Worm (Caenorhabditis elegans) whole organism, young adult: ENCODE data around the gene ZK1251.3.
A peak's percentile ranks its signal among the peaks of the same experiment; 100 is the strongest.

ENCODE experiments used
- F10E7.11 ChIP-seq: sonication (generic microtip); optimal IDR thresholded peaks from 2 replicates; lab custom pipeline; 2017; ENCODE audit warnings: mild to moderate bottlenecking, missing genetic modification characterization, moderate library complexity, missing compliant biosample characterization
- F52B5.7 ChIP-seq: sonication (generic microtip); optimal IDR thresholded peaks from 2 replicates; lab custom pipeline; 2016; ENCODE audit warnings: mild to moderate bottlenecking, missing genetic modification characterization, missing compliant biosample characterization
- F55B11.4 ChIP-seq: sonication (generic microtip); optimal IDR thresholded peaks from 2 replicates; lab custom pipeline; 2016; ENCODE audit warnings: missing compliant biosample characterization, missing genetic modification characterization, borderline replicate concordance; ENCODE audit not compliant: insufficient read depth
- F57C9.4 ChIP-seq: sonication (generic microtip); optimal IDR thresholded peaks from 2 replicates; lab custom pipeline; 2017; ENCODE audit warnings: mild to moderate bottlenecking, missing genetic modification characterization, missing compliant biosample characterization
- Y53F4B.3 ChIP-seq: fragments of 200-800 bp; sonication (Bioruptor generic); IDR thresholded peaks from 2 replicates; pipeline ENCODE4 v1.3.6; 2022; ENCODE audit warnings: missing genetic modification reagents, missing genetic modification characterization, missing compliant biosample characterization
- ZK185.1 ChIP-seq: sonication (generic microtip); optimal IDR thresholded peaks from 2 replicates; lab custom pipeline; 2016; ENCODE audit warnings: mild to moderate bottlenecking, missing genetic modification characterization, missing compliant biosample characterization; ENCODE audit not compliant: poor library complexity, severe bottlenecking
- ama-1 ChIP-seq, 3 experiments: fragments of 150-350 bp in 1 of 3; sonication (generic microtip) in 2 of 3; optimal IDR thresholded peaks; 2 replicates each; lab custom pipeline; 2014 to 2018; ENCODE audit warnings: missing biosample characterization in 2 of 3, missing genetic modification characterization in 2 of 3, missing genetic modification reagents in 2 of 3
- attf-6 ChIP-seq: fragments of 200-800 bp; sonication (Bioruptor generic); IDR thresholded peaks from 2 replicates; pipeline ENCODE4 v1.3.6; 2022; ENCODE audit warnings: missing genetic modification reagents, missing genetic modification characterization, missing compliant biosample characterization
- cebp-1 ChIP-seq, 2 experiments: fragments of 200-800 bp in 1 of 2; sonication (Bioruptor generic) in 1 of 2; sonication (generic microtip) in 1 of 2; IDR thresholded peaks in 1 of 2; optimal IDR thresholded peaks in 1 of 2; 2 replicates each; pipeline versions ENCODE4 v1.3.6 to Lab custom; 2017 to 2022; ENCODE audit warnings: missing compliant biosample characterization in 2 of 2, missing genetic modification characterization in 2 of 2, mild to moderate bottlenecking in 1 of 2, missing genetic modification reagents in 1 of 2, moderate library complexity in 1 of 2
- cebp-2 ChIP-seq: fragments of 200-800 bp; sonication (Bioruptor generic); IDR thresholded peaks from 2 replicates; pipeline ENCODE4 v1.3.6; 2022; ENCODE audit warnings: missing genetic modification characterization, missing compliant biosample characterization
- ekl-4 ChIP-seq: fragments of 200-800 bp; sonication (Bioruptor generic); IDR thresholded peaks from 2 replicates; pipeline ENCODE4 v1.3.6; 2022; ENCODE audit warnings: missing genetic modification reagents, missing genetic modification characterization, missing compliant biosample characterization
- gei-17 ChIP-seq: fragments of 200-800 bp; sonication (Bioruptor generic); optimal IDR thresholded peaks from 2 replicates; lab custom pipeline; 2018; ENCODE audit warnings: mild to moderate bottlenecking, missing genetic modification characterization, missing compliant biosample characterization
- hmg-20 ChIP-seq: fragments of 200-800 bp; sonication (Bioruptor generic); IDR thresholded peaks from 2 replicates; pipeline ENCODE4 v1.3.6; 2022; ENCODE audit warnings: missing genetic modification reagents, missing genetic modification characterization, missing compliant biosample characterization
- lin-40 ChIP-seq: sonication (generic microtip); optimal IDR thresholded peaks from 2 replicates; lab custom pipeline; 2016; ENCODE audit warnings: missing genetic modification characterization, mild to moderate bottlenecking, missing compliant biosample characterization, missing genotype, missing genetic modification reagents
- lir-1 ChIP-seq: fragments of 200-800 bp; sonication (Bioruptor generic); conservative IDR thresholded peaks from 2 replicates; pipeline ENCODE4 v1.3.6; 2022; ENCODE audit warnings: missing genetic modification reagents, missing genetic modification characterization, missing compliant biosample characterization
- lsy-27 ChIP-seq: sonication (generic microtip); optimal IDR thresholded peaks from 2 replicates; lab custom pipeline; 2017; ENCODE audit warnings: missing genetic modification characterization, mild to moderate bottlenecking, missing compliant biosample characterization, antibody characterized with exemption, missing genotype, borderline replicate concordance; ENCODE audit not compliant: insufficient read depth
- madf-3 ChIP-seq: fragments of 200-800 bp; sonication (Bioruptor generic); IDR thresholded peaks from 2 replicates; pipeline ENCODE4 v1.3.6; 2022; ENCODE audit warnings: missing genetic modification reagents, missing genetic modification characterization, missing compliant biosample characterization
- madf-6 ChIP-seq: fragments of 200-800 bp; sonication (Bioruptor generic); IDR thresholded peaks from 2 replicates; pipeline ENCODE4 v1.3.6; 2022; ENCODE audit warnings: missing genetic modification reagents, missing genetic modification characterization, missing compliant biosample characterization
- madf-8 ChIP-seq: fragments of 200-800 bp; sonication (Bioruptor generic); conservative IDR thresholded peaks from 2 replicates; pipeline ENCODE4 v1.3.6; 2022; ENCODE audit warnings: missing genetic modification reagents, missing genetic modification characterization, missing compliant biosample characterization
- mcd-1 ChIP-seq: fragments of 200-800 bp; sonication (Bioruptor generic); IDR thresholded peaks from 2 replicates; pipeline ENCODE4 v1.3.6; 2022; ENCODE audit warnings: missing genetic modification reagents, missing genetic modification characterization, missing compliant biosample characterization
- mes-4 ChIP-seq: sonication (generic microtip); optimal IDR thresholded peaks from 2 replicates; lab custom pipeline; 2016; ENCODE audit warnings: missing genotype, missing genetic modification characterization, missing compliant biosample characterization
- nhr-120 ChIP-seq: fragments of 200-800 bp; sonication (Bioruptor generic); IDR thresholded peaks from 2 replicates; pipeline ENCODE4 v1.3.6; 2022; ENCODE audit warnings: missing genetic modification characterization, missing compliant biosample characterization
- nhr-90 ChIP-seq: sonication (generic microtip); optimal IDR thresholded peaks from 2 replicates; lab custom pipeline; 2016; ENCODE audit warnings: missing genotype, mild to moderate bottlenecking, missing genetic modification characterization, missing compliant biosample characterization
- pbrm-1 ChIP-seq: fragments of 200-800 bp; sonication (Bioruptor generic); IDR thresholded peaks from 2 replicates; pipeline ENCODE4 v1.3.6; 2022; ENCODE audit warnings: missing genetic modification reagents, missing genetic modification characterization, missing compliant biosample characterization
- pha-4 ChIP-seq: fragments of 150-350 bp; sonication (generic microtip); optimal IDR thresholded peaks from 2 replicates; lab custom pipeline; 2014; ENCODE audit warnings: missing biosample characterization, missing genetic modification reagents, missing genetic modification characterization
- snpc-1.3 ChIP-seq: sonication (generic microtip); optimal IDR thresholded peaks from 2 replicates; lab custom pipeline; 2017; ENCODE audit warnings: missing genetic modification characterization, mild to moderate bottlenecking, missing compliant biosample characterization, antibody characterized with exemption, moderate library complexity, missing genotype, missing genetic modification reagents; ENCODE audit not compliant: insufficient read depth
- somi-1 ChIP-seq: fragments of 200-800 bp; sonication (Bioruptor generic); optimal IDR thresholded peaks from 2 replicates; lab custom pipeline; 2018; ENCODE audit warnings: mild to moderate bottlenecking, missing genetic modification characterization, missing compliant biosample characterization
- tbp1 ChIP-seq: fragments of 200-800 bp; sonication (Bioruptor generic); optimal IDR thresholded peaks from 2 replicates; lab custom pipeline; 2018; ENCODE audit warnings: mild to moderate bottlenecking, missing genetic modification characterization, missing compliant biosample characterization
- tlf-1 ChIP-seq: fragments of 200-800 bp; sonication (Bioruptor generic); optimal IDR thresholded peaks from 2 replicates; lab custom pipeline; 2018; ENCODE audit warnings: mild to moderate bottlenecking, missing genetic modification characterization, missing compliant biosample characterization
- zim-3 ChIP-seq: sonication (generic microtip); optimal IDR thresholded peaks from 2 replicates; lab custom pipeline; 2017; ENCODE audit warnings: mild to moderate bottlenecking, missing genetic modification characterization, moderate library complexity, missing compliant biosample characterization
- ztf-18 ChIP-seq: sonication (generic microtip); optimal IDR thresholded peaks from 2 replicates; lab custom pipeline; 2016; ENCODE audit warnings: missing genotype, mild to moderate bottlenecking, missing genetic modification characterization, missing compliant biosample characterization
- ztf-26 ChIP-seq: sonication (generic microtip); optimal IDR thresholded peaks from 2 replicates; lab custom pipeline; 2017; ENCODE audit warnings: missing genetic modification characterization, missing compliant biosample characterization

Gene ZK1251.3

ce11 chrIV:9671001-9671652 lies 12.3 kb upstream of the ZK1251.3 start (continued):
- TF ChIP-seq pbrm-1 (GFP tag; lab: Robert Waterston, UW) (no peak), pha-4 (tag; lab: Kevin White, UChicago) (peak; percentile 76), tlf-1 (GFP tag; lab: Kevin White, UChicago) (peak; percentile 20), Y53F4B.3 (GFP tag; lab: Robert Waterston, UW) (no peak), tbp1 (GFP tag; lab: Kevin White, UChicago) (peak; percentile 23), ama-1 (optimal IDR thresholded peaks at IDR 0.05; lab: Kevin White, UChicago) (peak; percentile 58), ama-1 (GFP tag; optimal IDR thresholded peaks at IDR 0.05; lab: Kevin White, UChicago) (no peak), ZK185.1 (tag; lab: Kevin White, UChicago) (peak; percentile 26), lsy-27 (tag; lab: Kevin White, UChicago) (no peak), zim-3 (tag; lab: Kevin White, UChicago) (no peak)

ce11 chrIV:9672434-9672833 lies 11.0 kb upstream of the ZK1251.3 start:
- TF ChIP-seq madf-8 (GFP tag; lab: Robert Waterston, UW), result no peak
- peak; percentile 82 for TF ChIP-seq somi-1 (GFP tag; lab: Kevin White, UChicago)
- TF ChIP-seq cebp-1 (GFP tag; IDR thresholded peaks at IDR 0.05; lab: Robert Waterston, UW), result no peak
- peak; percentile 33 for TF ChIP-seq cebp-1 (tag; optimal IDR thresholded peaks at IDR 0.05; lab: Kevin White, UChicago)
- TF ChIP-seq ztf-26 (tag; lab: Kevin White, UChicago), result peak; percentile 47
- peak; percentile 53 for TF ChIP-seq lin-40

ce11 chrIV:9673206-9673605 lies 10.3 kb upstream of the ZK1251.3 start:
- no peak for TF ChIP-seq ekl-4 (GFP tag; lab: Robert Waterston, UW)
- no peak for TF ChIP-seq hmg-20 (GFP tag; lab: Robert Waterston, UW)
- TF ChIP-seq gei-17 (GFP tag; lab: Kevin White, UChicago), result no peak
- TF ChIP-seq F57C9.4 (tag; lab: Kevin White, UChicago), result no peak
- no peak for TF ChIP-seq snpc-1.3 (tag; lab: Kevin White, UChicago)
- TF ChIP-seq madf-6 (GFP tag; lab: Robert Waterston, UW), result no peak
- no peak for TF ChIP-seq ama-1 (optimal IDR thresholded peaks at IDR 0.05; lab: Kevin White, UChicago)
- TF ChIP-seq ama-1 (GFP tag; optimal IDR thresholded peaks at IDR 0.05; lab: Kevin White, UChicago), result no peak
- TF ChIP-seq mes-4, result no peak
- no peak for TF ChIP-seq lir-1 (GFP tag; lab: Robert Waterston, UW)
- TF ChIP-seq F55B11.4 (tag; lab: Kevin White, UChicago), result no peak
- TF ChIP-seq madf-3 (GFP tag; lab: Robert Waterston, UW), result no peak
- no peak for TF ChIP-seq F52B5.7
- TF ChIP-seq attf-6 (GFP tag; lab: Robert Waterston, UW), result no peak
- no peak for TF ChIP-seq F10E7.11
- TF ChIP-seq nhr-90 (tag; lab: Kevin White, UChicago), result no peak
- TF ChIP-seq ztf-18 (tag; lab: Kevin White, UChicago), result no peak
- no peak for TF ChIP-seq nhr-120 (GFP tag; lab: Robert Waterston, UW)
- TF ChIP-seq cebp-2 (GFP tag; lab: Robert Waterston, UW), result no peak
- no peak for TF ChIP-seq mcd-1
- no peak for TF ChIP-seq pbrm-1 (GFP tag; lab: Robert Waterston, UW)
- TF ChIP-seq, all 124 proteins: peak for 0
